Worm (Caenorhabditis elegans): ENCODE data around the gene ZK1290.5.

DNA sequence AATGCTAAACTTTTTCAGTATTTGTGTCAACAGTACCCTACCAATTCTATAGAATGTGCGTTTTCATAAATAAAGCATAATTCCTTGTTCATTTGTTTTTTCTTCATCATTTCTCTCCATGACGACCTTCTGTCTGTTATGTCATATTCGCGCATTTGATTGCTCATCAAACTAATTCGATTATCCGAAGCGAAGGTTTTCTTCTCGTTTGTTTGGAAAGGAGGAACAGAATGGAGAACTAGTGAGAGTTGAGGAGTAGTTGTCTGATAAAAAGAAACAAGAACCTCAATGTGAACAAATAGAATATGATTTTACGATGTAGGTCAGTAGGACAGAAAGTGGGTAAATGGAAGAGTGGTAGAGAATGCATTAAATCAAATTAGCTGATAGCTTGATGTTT, 33.2 kb downstream of the ZK1290.5 start:
- TF ChIP-seq ama-1 (optimal IDR thresholded peaks at IDR 0.05) (no peak), hmbx-1 (tag; optimal IDR thresholded peaks at IDR 0.05) (no peak), B0310.2 (tag; optimal IDR thresholded peaks at IDR 0.05) (no peak), tbx-11 (GFP tag; IDR thresholded peaks at IDR 0.05) (no peak), flt-1 (GFP tag; IDR thresholded peaks at IDR 0.05) (no peak)

Measured in whole organism, early embryonic.